Worm (Caenorhabditis elegans) whole organism, midembryonic: ENCODE measurements around the gene C16B8.2.

ENCODE experiments used
- T22C8.4 ChIP-seq: fragments of 200-800 bp; sonication (Bioruptor generic); IDR thresholded peaks from 2 replicates; pipeline ENCODE4 v1.3.6; 2022; ENCODE audit warnings: missing genetic modification characterization, missing compliant biosample characterization
- cog-1 ChIP-seq: sonication (generic microtip); optimal IDR thresholded peaks from 2 replicates; lab custom pipeline; 2016; ENCODE audit warnings: missing genetic modification characterization, missing compliant biosample characterization
- flt-1 ChIP-seq: fragments of 200-800 bp; sonication (Bioruptor generic); IDR thresholded peaks from 2 replicates; pipeline ENCODE4 v1.3.6; 2022; ENCODE audit warnings: missing genetic modification characterization, missing compliant biosample characterization
- med-1 ChIP-seq: sonication (generic microtip); optimal IDR thresholded peaks from 2 replicates; lab custom pipeline; 2017; ENCODE audit warnings: missing genetic modification characterization, mild to moderate bottlenecking, missing compliant biosample characterization, antibody characterized with exemption, missing genetic modification reagents; ENCODE audit not compliant: insufficient read depth
- tab-1 ChIP-seq: fragments of 200-800 bp; sonication (Bioruptor generic); IDR thresholded peaks from 2 replicates; pipeline ENCODE4 v1.3.6; 2022; ENCODE audit warnings: missing genetic modification characterization, missing compliant biosample characterization
- ztf-23 ChIP-seq: fragments of 200-800 bp; sonication (Bioruptor generic); IDR thresholded peaks from 2 replicates; pipeline ENCODE4 v1.3.6; 2022; ENCODE audit warnings: missing genetic modification reagents, missing genetic modification characterization, missing compliant biosample characterization

DNA sequence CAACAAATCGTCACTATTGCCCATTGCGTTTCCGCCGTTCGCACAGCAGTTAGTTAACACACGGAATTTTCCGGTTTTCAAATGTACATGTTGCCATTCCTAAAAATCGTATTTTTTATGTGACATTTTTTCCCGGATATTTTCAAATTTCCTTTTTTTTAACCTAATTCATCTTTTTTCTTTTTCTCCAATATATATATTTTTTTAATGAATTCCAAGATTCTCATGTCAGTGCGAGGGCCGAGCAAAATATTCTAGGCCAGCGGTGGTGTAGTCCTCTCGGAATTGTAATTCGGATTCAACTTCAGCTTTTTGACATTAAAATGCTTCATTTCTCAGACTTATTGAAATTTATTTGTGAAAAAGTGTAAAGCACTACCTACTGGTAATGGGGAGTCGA, 38.8 kb upstream of the C16B8.2 start, which contains the start of gene R02E12.4:
- TF ChIP-seq med-1 (GFP tag; lab: Kevin White, UChicago) (no peak), T22C8.4 (no peak), flt-1 (GFP tag; lab: Robert Waterston, UW) (no peak), cog-1 (tag; lab: Kevin White, UChicago) (no peak), ztf-23 (GFP tag; lab: Robert Waterston, UW) (no peak), tab-1 (GFP tag; lab: Robert Waterston, UW) (no peak)
